Worm (Caenorhabditis elegans): ENCODE results near the gene C50F4.9.

DNA sequence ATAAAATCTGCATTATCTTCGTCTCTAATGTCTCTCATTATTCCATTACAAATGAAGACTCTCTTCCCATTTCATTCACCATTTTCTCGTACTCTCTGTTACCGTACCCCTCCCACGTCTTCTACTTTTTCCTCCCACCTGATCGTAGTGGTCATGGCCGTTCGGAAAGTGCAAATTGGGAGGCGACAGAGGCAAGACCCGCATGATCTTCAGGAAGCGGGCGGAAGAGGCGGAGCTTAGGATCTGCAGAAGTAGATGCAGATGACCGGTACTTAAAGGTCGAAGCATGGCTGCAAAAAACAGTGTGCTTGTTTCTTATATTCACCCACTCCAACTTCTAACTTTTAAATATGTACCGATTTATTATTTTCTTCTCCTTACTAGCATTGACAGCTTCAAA lies 46.1 kb downstream of the C50F4.9 start, which contains the start of gene nas-3:
- no peak for TF ChIP-seq tab-1 (GFP tag; IDR thresholded peaks at IDR 0.05)
- no peak for TF ChIP-seq med-1 (GFP tag; optimal IDR thresholded peaks at IDR 0.05; ENCODE audit: insufficient read depth)
- TF ChIP-seq flt-1 (GFP tag; IDR thresholded peaks at IDR 0.05): no peak
- no peak for TF ChIP-seq ztf-29 (GFP tag; IDR thresholded peaks at IDR 0.05)
- no peak for TF ChIP-seq ztf-23 (GFP tag; IDR thresholded peaks at IDR 0.05)
